Fruit fly (Drosophila melanogaster): ENCODE measurements around the gene GAPcenA.

- TF ChIP-seq lz (GFP tag; optimal IDR thresholded peaks at IDR 0.05), result peak; percentile 79
- peak; percentile 59; the same call in 2 of the 3 replicates for TF ChIP-seq CG8119 (GFP tag; IDR thresholded peaks at IDR 0.05)
These were observed 46.9 kb upstream of the GAPcenA start, which contains the start of the genes Arl5 and CG13671 for dm6 chr3L:8299224-8300130.
